Worm (Caenorhabditis elegans) whole organism, L4 larva: Measurements from ENCODE around the gene ttr-45.

Experiments
- ceh-44 ChIP-seq: fragments of 200-800 bp; sonication (Bioruptor generic); IDR thresholded peaks from 2 replicates; pipeline ENCODE4 v1.3.6; 2022; ENCODE audit warnings: missing genetic modification reagents, missing genetic modification characterization, missing compliant biosample characterization
- daf-16 ChIP-seq, 3 experiments: sonication (generic microtip); optimal IDR thresholded peaks; 2 replicates each; lab custom pipeline; 2016 to 2017; ENCODE audit warnings: missing genetic modification characterization in 3 of 3, missing genetic modification reagents in 3 of 3, mild to moderate bottlenecking in 2 of 3, missing compliant biosample characterization in 2 of 3, missing biosample characterization in 1 of 3, moderate library complexity in 1 of 3
- dmd-9 ChIP-seq: fragments of 200-800 bp; sonication (Bioruptor generic); IDR thresholded peaks from 2 replicates; pipeline ENCODE4 v1.3.6; 2022; ENCODE audit warnings: missing genetic modification reagents, missing genetic modification characterization, missing compliant biosample characterization
- lin-29 ChIP-seq: fragments of 200-800 bp; sonication (Bioruptor generic); IDR thresholded peaks from 2 replicates; pipeline ENCODE4 v1.3.6; 2022; ENCODE audit warnings: missing genetic modification reagents, missing genetic modification characterization, missing compliant biosample characterization
- nhr-237 ChIP-seq: sonication (generic microtip); optimal IDR thresholded peaks from 2 replicates; lab custom pipeline; 2017; ENCODE audit warnings: missing biosample characterization, missing genetic modification characterization
- pha-4 ChIP-seq, 2 experiments: fragments of 150-350 bp in 1 of 2; fragments of 200-800 bp in 1 of 2; sonication (Bioruptor generic) in 1 of 2; IDR thresholded peaks in 1 of 2; optimal IDR thresholded peaks in 1 of 2; 2 replicates each; pipeline versions ENCODE4 v1.3.6 to Lab custom; 2014 to 2022; ENCODE audit warnings: missing genetic modification characterization in 2 of 2, missing genetic modification reagents in 2 of 2, missing biosample characterization in 1 of 2, missing compliant biosample characterization in 1 of 2
- tag-97 ChIP-seq: fragments of 200-800 bp; sonication (Bioruptor generic); IDR thresholded peaks from 2 replicates; pipeline ENCODE4 v1.3.6; 2022; ENCODE audit warnings: missing genetic modification characterization, missing compliant biosample characterization

ce11 chrIV:13246961-13247360 lies 7.1 kb upstream of the ttr-45 start, which contains the start of gene JC8.7:
- no peak for TF ChIP-seq pha-4 (GFP tag; IDR thresholded peaks at IDR 0.05; lab: Robert Waterston, UW)
- no peak for TF ChIP-seq pha-4 (tag; optimal IDR thresholded peaks at IDR 0.05; lab: Kevin White, UChicago)
- no peak for TF ChIP-seq tag-97
- no peak for TF ChIP-seq dmd-9 (GFP tag; lab: Robert Waterston, UW)
- TF ChIP-seq nhr-237 (tag; lab: Kevin White, UChicago): no peak
- TF ChIP-seq lin-29 (GFP tag; lab: Robert Waterston, UW): no peak
- TF ChIP-seq ceh-44 (GFP tag; lab: Robert Waterston, UW): no peak
- TF ChIP-seq daf-16 (GFP tag; optimal IDR thresholded peaks at IDR 0.05; lab: Kevin White, UChicago): no peak
- no peak for TF ChIP-seq daf-16 (tag; optimal IDR thresholded peaks at IDR 0.05; lab: Kevin White, UChicago)
